Worm (Caenorhabditis elegans): ENCODE results near the gene plc-4.

plc-4 gene

DNA sequence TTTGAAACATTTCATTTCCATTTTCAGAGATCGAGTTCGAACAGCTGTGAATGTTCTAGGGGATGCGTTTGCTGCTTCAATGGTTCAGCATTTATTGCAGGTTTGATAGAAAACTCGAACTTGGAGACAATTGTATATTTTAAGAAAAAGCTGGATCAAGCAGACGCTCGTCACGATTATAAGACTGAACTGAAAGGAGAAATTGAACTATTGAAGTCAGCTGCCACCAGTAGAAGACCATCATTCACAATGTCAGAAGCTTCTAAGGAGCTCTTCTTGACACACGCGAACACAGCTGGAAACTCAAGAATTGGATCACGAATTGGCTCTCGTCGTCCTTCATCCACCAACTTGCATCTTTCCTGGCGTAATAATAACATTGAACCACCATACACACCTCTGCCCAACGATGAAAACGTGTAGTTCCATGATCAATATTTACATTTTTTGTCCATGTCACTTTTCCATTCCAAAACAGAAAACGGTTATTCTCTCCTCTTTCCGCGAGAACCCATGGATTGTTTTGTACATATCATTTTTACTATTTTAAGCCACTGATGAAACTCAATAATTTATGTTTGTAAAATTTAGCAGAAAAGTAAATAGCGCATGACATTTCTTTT lies 6.5 kb downstream of the plc-4 start:
- TF ChIP-seq W03F9.2 (tag; optimal IDR thresholded peaks at IDR 0.05) (no peak), him-1 (tag; optimal IDR thresholded peaks at IDR 0.05) (no peak), dao-5 (tag; optimal IDR thresholded peaks at IDR 0.05) (no peak)

DNA sequence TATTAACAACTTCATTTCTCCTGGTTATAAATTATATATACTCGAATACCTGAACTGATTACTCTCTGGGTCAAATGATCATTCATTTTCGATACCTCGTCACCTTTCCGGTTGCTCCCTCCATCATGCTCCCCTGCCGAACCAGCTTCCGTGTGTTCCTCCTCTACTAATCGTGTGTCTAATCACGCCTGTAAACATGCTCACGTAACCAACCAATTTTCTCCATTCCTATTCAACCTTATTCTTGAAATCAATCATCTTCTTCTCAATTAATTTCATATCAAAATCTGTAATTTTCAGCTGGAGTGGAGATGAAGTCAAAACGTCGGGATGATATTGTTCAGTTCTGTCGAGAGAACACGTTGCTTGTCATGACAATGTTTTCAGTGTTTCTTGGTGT lies 9.1 kb downstream of the plc-4 start, which contains the start of gene glt-6:
glt-6 (plus strand) TSS at position 301 of the 400 bp plus-strand sequence.
- TF ChIP-seq dao-5 (tag; optimal IDR thresholded peaks at IDR 0.05): no peak
- no peak for TF ChIP-seq W03F9.2 (tag; optimal IDR thresholded peaks at IDR 0.05)
- no peak for TF ChIP-seq him-1 (tag; optimal IDR thresholded peaks at IDR 0.05)

DNA sequence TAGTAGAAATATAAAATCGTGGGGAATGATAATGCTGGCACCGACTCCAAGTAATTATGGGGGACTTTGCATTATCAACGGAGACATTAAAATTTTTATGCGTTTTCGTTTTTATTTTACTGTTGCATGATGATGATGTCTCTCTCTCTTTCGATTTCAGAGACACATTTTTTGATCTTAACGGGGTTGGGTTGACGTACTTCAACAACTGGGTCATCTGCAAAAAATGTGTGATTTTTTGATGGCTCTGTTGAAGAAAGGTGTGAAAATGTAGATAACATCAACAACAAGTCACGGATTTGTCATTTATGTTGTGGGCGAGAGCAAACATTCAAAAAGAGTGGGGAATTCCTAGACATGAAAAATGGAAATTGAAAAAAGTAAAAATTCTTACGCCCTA lies 11.1 kb downstream of the plc-4 start, which contains the start of gene F55G1.15:
F55G1.15 (minus strand) TSS at position 101 of the 400 bp plus-strand sequence.
- TF ChIP-seq him-1 (tag; optimal IDR thresholded peaks at IDR 0.05) (no peak), dao-5 (tag; optimal IDR thresholded peaks at IDR 0.05) (no peak), W03F9.2 (tag; optimal IDR thresholded peaks at IDR 0.05) (no peak)

ce11 chrIV:7500924-7501323 lies 11.5 kb downstream of the plc-4 start:
- no peak for TF ChIP-seq dao-5 (tag; optimal IDR thresholded peaks at IDR 0.05)
- no peak for TF ChIP-seq W03F9.2 (tag; optimal IDR thresholded peaks at IDR 0.05)
- TF ChIP-seq him-1 (tag; optimal IDR thresholded peaks at IDR 0.05): no peak

ce11 chrIV:7499302-7499701 lies 13.2 kb downstream of the plc-4 start:
- TF ChIP-seq dao-5 (tag; optimal IDR thresholded peaks at IDR 0.05) (no peak), W03F9.2 (tag; optimal IDR thresholded peaks at IDR 0.05) (no peak), him-1 (tag; optimal IDR thresholded peaks at IDR 0.05) (no peak)

- TF ChIP-seq W03F9.2 (tag; optimal IDR thresholded peaks at IDR 0.05): no peak
- no peak for TF ChIP-seq him-1 (tag; optimal IDR thresholded peaks at IDR 0.05)
- no peak for TF ChIP-seq dao-5 (tag; optimal IDR thresholded peaks at IDR 0.05)
Observed at ce11 chrIV:7497750-7498149, 14.7 kb downstream of the plc-4 start, which contains the start of gene egas-4. egas-4 (minus strand) TSS chrIV:7497850.

ce11 chrIV:7497205-7497604 lies 15.3 kb downstream of the plc-4 start:
- TF ChIP-seq W03F9.2 (tag; optimal IDR thresholded peaks at IDR 0.05) (no peak), him-1 (tag; optimal IDR thresholded peaks at IDR 0.05) (no peak), dao-5 (tag; optimal IDR thresholded peaks at IDR 0.05) (no peak)

ce11 chrIV:7491464-7491863 lies 21.0 kb downstream of the plc-4 start, which contains the start of gene F55G1.1:
F55G1.1 (plus strand) TSS chrIV:7491764.
- TF ChIP-seq dao-5 (tag; optimal IDR thresholded peaks at IDR 0.05): no peak
- TF ChIP-seq him-1 (tag; optimal IDR thresholded peaks at IDR 0.05): no peak
- no peak for TF ChIP-seq W03F9.2 (tag; optimal IDR thresholded peaks at IDR 0.05)

ce11 chrIV:7488457-7488783 lies 24.0 kb downstream of the plc-4 start:
- no peak for TF ChIP-seq him-1 (tag; optimal IDR thresholded peaks at IDR 0.05)
- TF ChIP-seq dao-5 (tag; optimal IDR thresholded peaks at IDR 0.05): no peak
- TF ChIP-seq W03F9.2 (tag; optimal IDR thresholded peaks at IDR 0.05): no peak

DNA sequence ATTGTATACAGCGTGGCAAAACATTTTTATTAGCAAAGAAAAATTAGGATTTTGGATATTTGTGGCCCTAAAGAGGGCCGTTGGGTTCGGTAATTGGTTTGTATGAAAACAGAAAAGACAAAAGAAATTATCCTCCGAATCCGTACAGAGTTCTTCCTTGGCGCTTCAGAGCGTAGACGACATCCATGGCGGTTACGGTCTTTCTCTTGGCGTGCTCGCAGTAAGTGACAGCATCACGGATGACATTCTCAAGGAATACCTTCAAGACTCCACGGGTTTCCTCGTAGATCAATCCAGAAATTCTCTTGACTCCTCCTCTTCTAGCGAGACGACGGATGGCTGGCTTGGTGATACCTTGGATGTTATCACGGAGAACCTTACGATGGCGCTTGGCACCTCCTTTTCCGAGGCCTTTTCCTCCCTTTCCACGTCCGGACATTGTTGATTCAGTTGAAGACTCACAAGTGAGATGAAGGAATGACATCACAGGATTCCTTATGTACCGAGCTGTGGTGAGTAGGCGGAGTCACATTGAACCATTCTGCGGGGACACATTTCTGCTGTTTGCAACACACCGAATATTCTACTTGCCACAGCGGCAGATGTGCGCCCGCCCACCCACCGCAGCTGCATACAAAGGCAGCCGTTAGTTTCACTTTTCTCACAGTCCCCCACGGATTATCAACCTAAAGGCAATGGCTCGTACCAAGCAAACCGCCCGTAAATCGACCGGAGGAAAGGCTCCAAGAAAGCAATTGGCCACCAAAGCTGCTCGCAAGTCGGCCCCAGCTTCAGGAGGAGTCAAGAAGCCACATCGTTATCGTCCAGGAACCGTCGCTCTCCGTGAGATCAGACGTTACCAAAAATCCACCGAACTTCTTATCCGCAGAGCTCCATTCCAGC lies 24.7 kb downstream of the plc-4 start, which contains the start of the genes his-60 and his-59:
his-60 (minus strand) TSS at position 439 of the 903 bp plus-strand sequence.
his-59 (plus strand) TSS at position 696 of the 903 bp plus-strand sequence.
- TF ChIP-seq him-1 (tag; optimal IDR thresholded peaks at IDR 0.05) (no peak), W03F9.2 (tag; optimal IDR thresholded peaks at IDR 0.05) (no peak), dao-5 (tag; optimal IDR thresholded peaks at IDR 0.05) (peak; percentile 12)

DNA sequence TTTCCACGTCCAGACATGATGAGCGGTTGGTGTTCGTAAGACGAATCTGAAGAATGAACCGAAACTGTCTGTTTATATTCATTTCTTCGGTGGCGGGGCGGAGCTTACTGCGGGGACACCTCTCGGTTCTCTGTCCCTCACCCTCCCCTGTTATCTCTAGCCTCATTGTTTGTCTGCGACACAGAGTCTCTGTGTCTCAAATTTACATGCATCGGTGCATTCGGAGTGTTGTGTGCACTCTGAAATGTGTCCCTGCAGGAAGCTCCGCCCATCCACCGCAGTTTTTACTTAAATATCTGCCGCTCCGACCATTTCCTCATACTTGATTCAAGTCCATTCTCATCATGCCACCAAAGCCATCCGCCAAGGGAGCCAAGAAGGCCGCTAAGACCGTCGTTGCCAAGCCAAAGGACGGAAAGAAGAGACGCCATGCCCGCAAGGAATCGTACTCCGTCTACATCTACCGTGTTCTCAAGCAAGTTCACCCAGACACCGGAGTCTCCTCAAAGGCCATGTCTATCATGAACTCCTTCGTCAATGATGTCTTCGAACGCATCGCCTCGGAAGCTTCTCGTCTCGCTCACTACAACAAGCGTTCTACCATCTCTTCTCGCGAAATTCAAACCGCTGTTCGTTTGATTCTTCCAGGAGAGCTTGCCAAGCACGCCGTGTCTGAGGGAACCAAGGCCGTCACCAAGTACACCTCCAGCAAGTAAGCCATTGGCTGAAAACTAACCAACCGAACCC lies 26.1 kb downstream of the plc-4 start, which contains the start of the genes his-61 and his-62:
his-61 (minus strand) TSS at position 17 of the 747 bp plus-strand sequence.
his-62 (plus strand) TSS at position 345 of the 747 bp plus-strand sequence.
- no peak for TF ChIP-seq dao-5 (tag; optimal IDR thresholded peaks at IDR 0.05)
- TF ChIP-seq W03F9.2 (tag; optimal IDR thresholded peaks at IDR 0.05): no peak
- TF ChIP-seq him-1 (tag; optimal IDR thresholded peaks at IDR 0.05): no peak

ce11 chrIV:7478134-7478533 lies 34.3 kb downstream of the plc-4 start, which contains the start of gene rod-1:
rod-1 (plus strand) TSS chrIV:7478452.
- TF ChIP-seq dao-5 (tag; optimal IDR thresholded peaks at IDR 0.05) (no peak), him-1 (tag; optimal IDR thresholded peaks at IDR 0.05) (no peak), W03F9.2 (tag; optimal IDR thresholded peaks at IDR 0.05) (no peak)

ce11 chrIV:7477697-7478096 lies 34.8 kb downstream of the plc-4 start:
- TF ChIP-seq dao-5 (tag; optimal IDR thresholded peaks at IDR 0.05) (no peak), him-1 (tag; optimal IDR thresholded peaks at IDR 0.05) (no peak), W03F9.2 (tag; optimal IDR thresholded peaks at IDR 0.05) (no peak)
